Worm (Caenorhabditis elegans) whole organism, L2 larva: ENCODE measurements around the gene cyp-34A10.

Experiments
- ZK546.5 ChIP-seq: sonication (generic microtip); optimal IDR thresholded peaks from 2 replicates; lab custom pipeline; 2017; ENCODE audit warnings: missing biosample characterization, missing genetic modification characterization
- aly-2 ChIP-seq: fragments of 150-350 bp; optimal IDR thresholded peaks from 2 replicates; lab custom pipeline; 2014; ENCODE audit warnings: missing biosample characterization, missing genetic modification characterization
- ceh-82 ChIP-seq: fragments of 150-350 bp; optimal IDR thresholded peaks from 2 replicates; lab custom pipeline; 2014; ENCODE audit warnings: missing biosample characterization, missing genetic modification characterization
- elt-1 ChIP-seq: fragments of 150-350 bp; optimal IDR thresholded peaks from 2 replicates; lab custom pipeline; 2014; ENCODE audit warnings: missing biosample characterization, missing genetic modification characterization
- lin-11 ChIP-seq: fragments of 150-350 bp; sonication (generic microtip); optimal IDR thresholded peaks from 2 replicates; lab custom pipeline; 2014; ENCODE audit warnings: missing biosample characterization, missing genetic modification characterization, inconsistent platforms, mixed read lengths
- lsy-2 ChIP-seq, 2 experiments: fragments of 150-350 bp in 1 of 2; sonication (generic microtip) in 1 of 2; optimal IDR thresholded peaks; 2 replicates each; lab custom pipeline; 2014 to 2017; ENCODE audit warnings: missing biosample characterization in 2 of 2, missing genetic modification characterization in 2 of 2
- nhr-237 ChIP-seq: fragments of 150-350 bp; optimal IDR thresholded peaks from 2 replicates; lab custom pipeline; 2014; ENCODE audit warnings: missing biosample characterization, missing genetic modification characterization
- nhr-77 ChIP-seq: fragments of 150-350 bp; optimal IDR thresholded peaks from 2 replicates; lab custom pipeline; 2014; ENCODE audit warnings: missing biosample characterization, missing genetic modification characterization
- peb-1 ChIP-seq: fragments of 150-350 bp; optimal IDR thresholded peaks from 2 replicates; lab custom pipeline; 2014; ENCODE audit warnings: missing biosample characterization, missing genetic modification characterization
- sem-4 ChIP-seq: fragments of 150-350 bp; optimal IDR thresholded peaks from 2 replicates; lab custom pipeline; 2014; ENCODE audit warnings: missing biosample characterization, missing genetic modification reagents, missing genetic modification characterization
- skn-1 ChIP-seq: sonication (generic microtip); optimal IDR thresholded peaks from 2 replicates; lab custom pipeline; 2017; ENCODE audit warnings: missing biosample characterization, missing genetic modification characterization
- zag-1 ChIP-seq: fragments of 150-350 bp; optimal IDR thresholded peaks from 2 replicates; lab custom pipeline; 2014; ENCODE audit warnings: missing biosample characterization, missing genetic modification characterization
- ztf-11 ChIP-seq: sonication (generic microtip); optimal IDR thresholded peaks from 2 replicates; lab custom pipeline; 2017; ENCODE audit warnings: missing biosample characterization, missing genetic modification characterization

DNA sequence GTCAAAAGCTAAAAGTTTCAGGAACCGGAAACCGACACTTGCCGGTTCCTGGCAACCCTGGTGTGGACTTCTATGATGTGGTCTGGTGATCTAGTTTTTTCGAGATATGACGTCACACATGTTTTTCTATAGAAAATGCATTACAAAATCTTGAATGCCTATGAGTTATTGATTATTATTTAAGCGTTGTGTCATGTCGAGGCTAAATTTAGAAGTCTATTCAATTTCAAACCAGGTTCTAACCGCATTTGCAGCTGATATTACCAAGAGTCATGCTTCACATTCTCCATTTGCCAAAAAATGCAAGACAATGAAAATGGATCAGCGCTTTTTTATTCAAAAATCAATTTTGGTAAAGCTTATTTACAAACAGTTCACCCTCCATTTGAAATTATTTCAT lies 46.4 kb upstream of the cyp-34A10 start, which contains the start of gene K09D9.3:
- TF ChIP-seq nhr-237 (tag; lab: Kevin White, UChicago) (no peak), ZK546.5 (tag; lab: Kevin White, UChicago) (no peak), sem-4 (tag; lab: Kevin White, UChicago) (no peak), elt-1 (tag; lab: Kevin White, UChicago) (no peak), ztf-11 (tag; lab: Kevin White, UChicago) (no peak), lsy-2 (tag; optimal IDR thresholded peaks at IDR 0.05; lab: Kevin White, UChicago) (no peak), skn-1 (tag; lab: Kevin White, UChicago) (no peak), lin-11 (tag; lab: Kevin White, UChicago) (no peak), aly-2 (tag; lab: Kevin White, UChicago) (no peak), nhr-77 (tag; lab: Kevin White, UChicago) (no peak), peb-1 (tag; lab: Kevin White, UChicago) (no peak), zag-1 (tag; lab: Kevin White, UChicago) (no peak), ceh-82 (tag; lab: Kevin White, UChicago) (no peak)
